Fruit fly (Drosophila melanogaster) whole organism, embryonic: ENCODE data around the gene zfh2.

ENCODE experiments used
- CG10274 ChIP-seq: fragments of 200-800 bp; sonication (Bioruptor generic); optimal IDR thresholded peaks from 3 replicates; lab custom pipeline; 2017; ENCODE audit warnings: missing biosample characterization, mild to moderate bottlenecking, missing genetic modification characterization
- CG10366 ChIP-seq: fragments of 200-800 bp; sonication (Bioruptor generic); IDR thresholded peaks from 2 replicates; pipeline ENCODE4 v1.3.6; 2022; ENCODE audit warnings: missing biosample characterization, missing genetic modification characterization
- CG10462 ChIP-seq: fragments of 200-800 bp; sonication (Bioruptor generic); optimal IDR thresholded peaks from 2 replicates; lab custom pipeline; 2016; ENCODE audit warnings: missing biosample characterization, missing genetic modification characterization
- CG11723 ChIP-seq: fragments of 200-800 bp; sonication (Bioruptor generic); optimal IDR thresholded peaks from 2 replicates; lab custom pipeline; 2017; ENCODE audit warnings: missing biosample characterization, mild to moderate bottlenecking, missing genetic modification characterization
- CG12071 ChIP-seq: fragments of 200-800 bp; sonication (Bioruptor generic); optimal IDR thresholded peaks from 3 replicates; lab custom pipeline; 2018; ENCODE audit warnings: missing biosample characterization, mild to moderate bottlenecking, missing genetic modification characterization
- CG13424 ChIP-seq: fragments of 200-800 bp; sonication (Bioruptor generic); optimal IDR thresholded peaks from 2 replicates; lab custom pipeline; 2019; ENCODE audit warnings: missing biosample characterization, mild to moderate bottlenecking, missing genetic modification characterization, moderate library complexity
- CG14860 ChIP-seq: fragments of 200-800 bp; sonication (Bioruptor generic); IDR thresholded peaks from 3 replicates; pipeline ENCODE4 v1.3.6; 2022; ENCODE audit warnings: missing biosample characterization, missing genetic modification characterization; ENCODE audit not compliant: partially characterized antibody
- CG15601 ChIP-seq: fragments of 200-800 bp; sonication (Bioruptor generic); optimal IDR thresholded peaks from 3 replicates; lab custom pipeline; 2019; ENCODE audit warnings: missing biosample characterization, mild to moderate bottlenecking, missing genetic modification characterization, moderate library complexity
- CG17328 ChIP-seq: fragments of 200-800 bp; sonication (Bioruptor generic); IDR thresholded peaks from 2 replicates; pipeline ENCODE4 v1.3.6; 2022; ENCODE audit warnings: missing biosample characterization, missing genetic modification characterization
- CG17385 ChIP-seq: fragments of 200-800 bp; sonication (Bioruptor generic); optimal IDR thresholded peaks from 3 replicates; lab custom pipeline; 2018; ENCODE audit warnings: missing biosample characterization, mild to moderate bottlenecking, missing genetic modification characterization
- CG17612 ChIP-seq: fragments of 200-800 bp; sonication (Bioruptor generic); IDR thresholded peaks from 2 replicates; pipeline ENCODE4 v1.3.6; 2022; ENCODE audit warnings: missing biosample characterization, missing genetic modification characterization
- CG2678 ChIP-seq: fragments of 200-800 bp; sonication (Bioruptor generic); optimal IDR thresholded peaks from 3 replicates; lab custom pipeline; 2019; ENCODE audit warnings: missing biosample characterization, mild to moderate bottlenecking, missing genetic modification characterization, moderate library complexity
- CG31224 ChIP-seq: fragments of 200-800 bp; sonication (Bioruptor generic); IDR thresholded peaks from 2 replicates; pipeline ENCODE4 v1.3.6; 2022; ENCODE audit warnings: missing biosample characterization, missing genetic modification characterization
- CG31441 ChIP-seq: fragments of 200-800 bp; sonication (Bioruptor generic); IDR thresholded peaks from 2 replicates; pipeline ENCODE4 v1.3.6; 2022; ENCODE audit warnings: missing biosample characterization, missing genetic modification characterization
- CG3407 ChIP-seq: fragments of 200-800 bp; sonication (Bioruptor generic); optimal IDR thresholded peaks from 2 replicates; lab custom pipeline; 2018; ENCODE audit warnings: missing biosample characterization, mild to moderate bottlenecking, missing genetic modification characterization
- CG34376 ChIP-seq: fragments of 200-800 bp; sonication (Bioruptor generic); optimal IDR thresholded peaks from 2 replicates; lab custom pipeline; 2018; ENCODE audit warnings: missing biosample characterization, mild to moderate bottlenecking, missing genetic modification characterization
- CG4617 ChIP-seq: fragments of 200-800 bp; sonication (Bioruptor generic); optimal IDR thresholded peaks from 3 replicates; lab custom pipeline; 2016; ENCODE audit warnings: missing biosample characterization, missing genetic modification characterization, borderline replicate concordance
- CG6175 ChIP-seq: fragments of 200-800 bp; sonication (Bioruptor generic); IDR thresholded peaks from 3 replicates; pipeline ENCODE4 v1.3.6; 2022; ENCODE audit warnings: missing biosample characterization, missing genetic modification characterization
- CG8478 ChIP-seq: fragments of >200 bp; optimal IDR thresholded peaks from 2 replicates; lab custom pipeline; 2018
- CG9727 ChIP-seq: fragments of 200-800 bp; sonication (Bioruptor generic); optimal IDR thresholded peaks from 3 replicates; lab custom pipeline; 2017; ENCODE audit warnings: missing biosample characterization, mild to moderate bottlenecking, missing genetic modification characterization
- CoRest ChIP-seq: fragments of 200-800 bp; sonication (Bioruptor generic); optimal IDR thresholded peaks from 3 replicates; lab custom pipeline; 2018; ENCODE audit warnings: missing biosample characterization, mild to moderate bottlenecking, missing genetic modification characterization, moderate library complexity
- Dbx ChIP-seq: fragments of 200-800 bp; sonication (Bioruptor generic); IDR thresholded peaks from 3 replicates; pipeline ENCODE4 v1.3.6; 2022; ENCODE audit warnings: missing biosample characterization, missing genetic modification characterization
- Dll ChIP-seq: fragments of 200-800 bp; sonication (Bioruptor generic); IDR thresholded peaks from 4 replicates; pipeline ENCODE4 v1.3.6; 2022; ENCODE audit warnings: missing biosample characterization, missing genetic modification characterization; ENCODE audit not compliant: partially characterized antibody
- Dref ChIP-seq: fragments of 200-800 bp; sonication (Bioruptor generic); IDR thresholded peaks from 2 replicates; pipeline ENCODE4 v1.3.6; 2022; ENCODE audit warnings: missing biosample characterization, missing genetic modification characterization
- Elba2 ChIP-seq: fragments of 200-800 bp; sonication (Bioruptor generic); optimal IDR thresholded peaks from 3 replicates; lab custom pipeline; 2016; ENCODE audit warnings: missing biosample characterization, missing genetic modification characterization
- Gug ChIP-seq: fragments of 200-800 bp; sonication (Bioruptor generic); IDR thresholded peaks from 4 replicates; pipeline ENCODE4 v1.3.6; 2022; ENCODE audit warnings: missing biosample characterization, missing genetic modification characterization
- HmgD ChIP-seq: fragments of 200-800 bp; sonication (Bioruptor generic); optimal IDR thresholded peaks from 3 replicates; lab custom pipeline; 2016; ENCODE audit warnings: missing biosample characterization, missing genetic modification characterization
- HmgZ ChIP-seq: fragments of 200-800 bp; sonication (Bioruptor generic); optimal IDR thresholded peaks from 2 replicates; lab custom pipeline; 2018; ENCODE audit warnings: missing biosample characterization, mild to moderate bottlenecking, missing genetic modification characterization
- Hmr ChIP-seq: fragments of 200-800 bp; sonication (Bioruptor generic); optimal IDR thresholded peaks from 3 replicates; lab custom pipeline; 2017; ENCODE audit warnings: mild to moderate bottlenecking, missing biosample characterization, missing genetic modification reagents, missing genetic modification characterization
- Mad ChIP-seq: fragments of 200-800 bp; sonication (Bioruptor generic); optimal IDR thresholded peaks from 2 replicates; lab custom pipeline; 2016; ENCODE audit warnings: missing biosample characterization, missing genetic modification characterization
- Mes4 ChIP-seq: fragments of 200-800 bp; sonication (Bioruptor generic); optimal IDR thresholded peaks from 2 replicates; lab custom pipeline; 2016; ENCODE audit warnings: missing biosample characterization, missing genetic modification characterization
- NC2β ChIP-seq: fragments of 200-800 bp; sonication (Bioruptor generic); optimal IDR thresholded peaks from 2 replicates; lab custom pipeline; 2016; ENCODE audit warnings: missing biosample characterization, missing genetic modification characterization
- Optix ChIP-seq: fragments of 200-800 bp; sonication (Bioruptor generic); IDR thresholded peaks from 3 replicates; pipeline ENCODE4 v1.3.6; 2022; ENCODE audit warnings: missing biosample characterization, missing genetic modification characterization
- Pdp1 ChIP-seq, 2 experiments: fragments of 200-800 bp; sonication (Bioruptor generic); optimal IDR thresholded peaks; 3 replicates each; lab custom pipeline; 2016; ENCODE audit warnings: missing biosample characterization in 2 of 2, missing genetic modification characterization in 2 of 2, mild to moderate bottlenecking in 1 of 2, moderate library complexity in 1 of 2
- Sry-β ChIP-seq: fragments of 200-800 bp; sonication (Bioruptor generic); optimal IDR thresholded peaks from 2 replicates; lab custom pipeline; 2018; ENCODE audit warnings: missing biosample characterization, mild to moderate bottlenecking, missing genetic modification characterization, moderate library complexity
- br ChIP-seq: fragments of >200 bp; optimal IDR thresholded peaks from 2 replicates; lab custom pipeline; 2017
- croc ChIP-seq: fragments of 200-800 bp; sonication (Bioruptor generic); conservative IDR thresholded peaks from 3 replicates; pipeline ENCODE4 v1.3.6; 2022; ENCODE audit warnings: missing biosample characterization, missing genetic modification characterization
- crol ChIP-seq: fragments of 200-800 bp; sonication (Bioruptor generic); IDR thresholded peaks from 2 replicates; pipeline ENCODE4 v1.3.6; 2022; ENCODE audit warnings: missing biosample characterization, missing genetic modification characterization
- disco-r ChIP-seq: fragments of 200-800 bp; sonication (Bioruptor generic); optimal IDR thresholded peaks from 2 replicates; lab custom pipeline; 2016; ENCODE audit warnings: missing biosample characterization, missing genetic modification characterization
- dpn ChIP-seq, 2 experiments: fragments of 200-800 bp; sonication (Bioruptor generic); optimal IDR thresholded peaks; 3 replicates each; lab custom pipeline; 2016; ENCODE audit warnings: missing biosample characterization in 2 of 2, missing genetic modification characterization in 2 of 2
- ind ChIP-seq: fragments of 200-800 bp; sonication (Bioruptor generic); optimal IDR thresholded peaks from 3 replicates; lab custom pipeline; 2016; ENCODE audit warnings: missing biosample characterization, missing genetic modification characterization
- kah ChIP-seq: fragments of 200-800 bp; sonication (Bioruptor generic); optimal IDR thresholded peaks from 2 replicates; lab custom pipeline; 2018; ENCODE audit warnings: missing biosample characterization, mild to moderate bottlenecking, missing genetic modification characterization
- lola ChIP-seq, 3 experiments: fragments of >200 bp in 2 of 3; fragments of 200-800 bp in 1 of 3; sonication (Bioruptor generic) in 1 of 3; optimal IDR thresholded peaks; 2 replicates each; lab custom pipeline; 2017 to 2019; ENCODE audit warnings: missing biosample characterization in 3 of 3, missing genetic modification characterization in 3 of 3, mild to moderate bottlenecking in 1 of 3, moderate library complexity in 1 of 3
- pb ChIP-seq: fragments of 200-800 bp; sonication (Bioruptor generic); optimal IDR thresholded peaks from 3 replicates; lab custom pipeline; 2016; ENCODE audit warnings: missing biosample characterization, missing genetic modification characterization
- ranshi ChIP-seq: fragments of 200-800 bp; sonication (Bioruptor generic); IDR thresholded peaks from 2 replicates; pipeline ENCODE4 v1.3.6; 2022; ENCODE audit warnings: missing biosample characterization, missing genetic modification characterization
- rib ChIP-seq: fragments of 200-800 bp; sonication (Bioruptor generic); IDR thresholded peaks from 2 replicates; pipeline ENCODE4 v1.3.6; 2022; ENCODE audit warnings: missing biosample characterization, missing genetic modification characterization
- ro ChIP-seq: fragments of 200-800 bp; sonication (Bioruptor generic); IDR thresholded peaks from 2 replicates; pipeline ENCODE4 v1.3.6; 2022; ENCODE audit warnings: missing biosample characterization, missing genetic modification characterization
- run ChIP-seq: fragments of 200-800 bp; sonication (Bioruptor generic); optimal IDR thresholded peaks from 3 replicates; lab custom pipeline; 2018; ENCODE audit warnings: missing biosample characterization, mild to moderate bottlenecking, missing genetic modification characterization
- sens ChIP-seq: fragments of 200-800 bp; sonication (Bioruptor generic); peaks from one replicate; lab custom pipeline; 2016; ENCODE audit warnings: missing biosample characterization, missing genetic modification characterization
- tll ChIP-seq, 2 experiments: fragments of 200-800 bp in 1 of 2; fragments of >200 bp in 1 of 2; sonication (Bioruptor generic) in 1 of 2; optimal IDR thresholded peaks; 2 replicates each; lab custom pipeline; 2017 to 2019; ENCODE audit warnings: missing biosample characterization in 2 of 2, missing genetic modification characterization in 2 of 2, mild to moderate bottlenecking in 1 of 2, moderate library complexity in 1 of 2
- wor ChIP-seq: fragments of 200-800 bp; sonication (Bioruptor generic); IDR thresholded peaks from 2 replicates; pipeline ENCODE4 v1.3.6; 2022; ENCODE audit warnings: missing biosample characterization, missing genetic modification characterization
- zen ChIP-seq: fragments of 200-800 bp; sonication (Bioruptor generic); optimal IDR thresholded peaks from 3 replicates; lab custom pipeline; 2018; ENCODE audit warnings: missing biosample characterization, mild to moderate bottlenecking, missing genetic modification characterization, moderate library complexity

zfh2 gene

dm6 chr4:490760-491317 lies 10.8 kb upstream of the zfh2 start (continued):
- TF ChIP-seq Dll (GFP tag; lab: Robert Waterston, UW): peak; percentile 62; the same call in 3 of the 4 replicates
- no peak for TF ChIP-seq pb (GFP tag; lab: Kevin White, UChicago)
- no peak for TF ChIP-seq CG17328 (GFP tag; lab: Robert Waterston, UW)
- TF ChIP-seq Mes4 (GFP tag; lab: Kevin White, UChicago): no peak
- TF ChIP-seq CG6175: no peak
- no peak for TF ChIP-seq CG10462
- TF ChIP-seq Mad: no peak
- no peak for TF ChIP-seq CG17612 (GFP tag; lab: Robert Waterston, UW)
- no peak for TF ChIP-seq CG31441 (GFP tag; lab: Robert Waterston, UW)
- TF ChIP-seq Pdp1 (GFP tag; optimal IDR thresholded peaks at IDR 0.05; lab: Kevin White, UChicago): no peak
- no peak for TF ChIP-seq CG4617 (GFP tag; lab: Kevin White, UChicago)
- 0 out of 3 replicates have a peak, but pooled peaks have one; percentile 16 for TF ChIP-seq Dbx (GFP tag; lab: Robert Waterston, UW)
- no peak for TF ChIP-seq Hmr (GFP tag; lab: Kevin White, UChicago)
- no peak for TF ChIP-seq CG15601 (tag; lab: Kevin White, UChicago)
- TF ChIP-seq lola (GFP tag; optimal IDR thresholded peaks at IDR 0.05; lab: Kevin White, UChicago): no peak
- no peak for TF ChIP-seq disco-r (GFP tag; lab: Kevin White, UChicago)
- no peak for TF ChIP-seq ro
- no peak for TF ChIP-seq crol
- TF ChIP-seq CG12071: no peak
- no peak for TF ChIP-seq CG9727 (GFP tag; lab: Kevin White, UChicago)
- TF ChIP-seq CoRest (tag; lab: Kevin White, UChicago): no peak
- no peak for TF ChIP-seq rib (GFP tag; lab: Robert Waterston, UW)
- TF ChIP-seq ranshi (GFP tag; lab: Robert Waterston, UW): no peak
- TF ChIP-seq CG13424 (tag; lab: Kevin White, UChicago): no peak
- no peak for TF ChIP-seq HmgD
- no peak for TF ChIP-seq CG10366 (GFP tag; lab: Robert Waterston, UW)
- no peak for TF ChIP-seq CG10274 (GFP tag; lab: Kevin White, UChicago)
- no peak for TF ChIP-seq Elba2
- TF ChIP-seq ind (GFP tag; lab: Kevin White, UChicago): no peak
- no peak for TF ChIP-seq croc (GFP tag; lab: Robert Waterston, UW)
- TF ChIP-seq HmgZ (tag; lab: Kevin White, UChicago): no peak
- TF ChIP-seq CG2678 (tag; lab: Kevin White, UChicago): no peak
- no peak for TF ChIP-seq run
- TF ChIP-seq dpn (GFP tag; optimal IDR thresholded peaks at IDR 0.05; lab: Kevin White, UChicago): no peak
- no peak for TF ChIP-seq CG31224 (GFP tag; lab: Robert Waterston, UW)
- TF ChIP-seq CG14860 (GFP tag; lab: Robert Waterston, UW): 0 out of 3 replicates have a peak, but pooled peaks have one; percentile 15
- TF ChIP-seq br (lab: Kevin White, UChicago): no peak
- peak; percentile 31 for TF ChIP-seq zen (tag; lab: Kevin White, UChicago)
- no peak for TF ChIP-seq kah (GFP tag; lab: Kevin White, UChicago)
- peak; percentile 75 for TF ChIP-seq Sry-β (GFP tag; lab: Kevin White, UChicago)
- TF ChIP-seq wor (GFP tag; lab: Robert Waterston, UW): no peak
- TF ChIP-seq sens: peak; percentile 66
- no peak for TF ChIP-seq Gug (GFP tag; lab: Robert Waterston, UW)
- TF ChIP-seq CG11723 (GFP tag; lab: Kevin White, UChicago): no peak
- no peak for TF ChIP-seq CG3407 (GFP tag; lab: Kevin White, UChicago)
- no peak for TF ChIP-seq CG34376 (GFP tag; lab: Kevin White, UChicago)
- TF ChIP-seq CG17385 (GFP tag; lab: Kevin White, UChicago): no peak
- TF ChIP-seq NC2β (GFP tag; lab: Kevin White, UChicago): no peak
- TF ChIP-seq Optix: no peak
- no peak for TF ChIP-seq tll (GFP tag; optimal IDR thresholded peaks at IDR 0.05; lab: Kevin White, UChicago)
- no peak for TF ChIP-seq Dref (GFP tag; lab: Robert Waterston, UW)
- TF ChIP-seq CG8478 (lab: Kevin White, UChicago): no peak
